Fruit fly (Drosophila melanogaster) whole organism, adult: ENCODE measurements around the gene CG44006.
A peak's percentile ranks its signal among the peaks of the same experiment; 100 is the strongest.

Experiments used
- CG1620 ChIP-seq: fragments of 200-800 bp; sonication (Bioruptor generic); optimal IDR thresholded peaks from 2 replicates; lab custom pipeline; 2016; ENCODE audit warnings: missing biosample characterization, missing genetic modification characterization
- CG33017 ChIP-seq: fragments of 200-800 bp; sonication (Bioruptor generic); optimal IDR thresholded peaks from 2 replicates; lab custom pipeline; 2018; ENCODE audit warnings: missing biosample characterization, mild to moderate bottlenecking, missing genetic modification characterization, moderate library complexity
- Hr96 ChIP-seq: fragments of 200-800 bp; sonication (Bioruptor generic); optimal IDR thresholded peaks from 2 replicates; lab custom pipeline; 2016; ENCODE audit warnings: missing biosample characterization, missing genetic modification characterization
- bab1 ChIP-seq: fragments of 200-800 bp; sonication (Bioruptor generic); optimal IDR thresholded peaks from 3 replicates; lab custom pipeline; 2019; ENCODE audit warnings: missing biosample characterization, mild to moderate bottlenecking, missing genetic modification characterization, moderate library complexity
- cic ChIP-seq: fragments of 200-800 bp; sonication (Bioruptor generic); optimal IDR thresholded peaks from 2 replicates; lab custom pipeline; 2017; ENCODE audit warnings: missing biosample characterization, mild to moderate bottlenecking, missing genetic modification characterization, moderate library complexity
- ovo ChIP-seq: fragments of 200-800 bp; sonication (Bioruptor generic); optimal IDR thresholded peaks from 2 replicates; lab custom pipeline; 2016; ENCODE audit warnings: missing biosample characterization, missing genetic modification characterization
- pad ChIP-seq: fragments of 200-800 bp; sonication (Bioruptor generic); optimal IDR thresholded peaks from 3 replicates; lab custom pipeline; 2017; ENCODE audit warnings: missing biosample characterization, missing genetic modification characterization, mild to moderate bottlenecking, moderate library complexity, missing genetic modification reagents

- peak; percentile 60 for TF ChIP-seq bab1 (GFP tag; lab: Kevin White, UChicago)
- TF ChIP-seq cic (GFP tag; lab: Kevin White, UChicago), result peak; percentile 75
- peak; percentile 62 for TF ChIP-seq pad (GFP tag; lab: Kevin White, UChicago)
- peak; percentile 30 for TF ChIP-seq Hr96 (GFP tag; lab: Kevin White, UChicago)
- TF ChIP-seq ovo (GFP tag; lab: Kevin White, UChicago), result peak; percentile 9
- no peak for TF ChIP-seq CG1620 (GFP tag; lab: Kevin White, UChicago)
- peak; percentile 91 for TF ChIP-seq CG33017
Observed at dm6 chr3L:18062959-18063510, 6.9 kb downstream of the CG44006 start.
